Worm (Caenorhabditis elegans): ENCODE measurements around the gene M02D8.6.

M02D8.6 gene

DNA sequence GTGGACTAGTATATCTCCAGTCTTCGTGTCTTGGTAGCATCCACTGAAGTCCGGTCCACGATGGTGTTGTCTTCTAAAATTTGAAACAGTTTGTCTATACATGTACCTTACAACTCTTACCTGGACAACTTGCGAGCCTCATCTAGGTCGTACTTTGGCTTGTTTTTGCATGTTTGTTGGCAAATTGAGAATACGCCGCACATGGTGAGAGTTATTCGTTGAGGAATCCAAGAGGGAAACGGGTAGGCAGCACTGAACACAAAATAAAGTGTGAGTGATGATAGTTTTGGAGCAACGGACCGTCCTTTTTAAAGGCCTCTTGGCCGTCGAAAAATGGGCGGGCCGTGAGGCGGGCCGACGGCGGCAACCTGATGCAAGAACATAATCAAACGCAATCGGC lies 18.9 kb upstream of the M02D8.6 start, which contains the start of gene asns-2:
asns-2 (minus strand) TSS at position 282 of the 400 bp plus-strand sequence.
- TF ChIP-seq madf-9 (GFP tag; conservative IDR thresholded peaks at IDR 0.05) (no peak), lir-3 (tag; optimal IDR thresholded peaks at IDR 0.05) (no peak), F49E8.2 (tag; optimal IDR thresholded peaks at IDR 0.05; ENCODE audit: borderline replicate concordance) (no peak), daf-8 (GFP tag; IDR thresholded peaks at IDR 0.05) (no peak), pqm-1 (tag; optimal IDR thresholded peaks at IDR 0.05) (no peak), lim-7 (GFP tag; IDR thresholded peaks at IDR 0.05) (no peak), tag-97 (GFP tag; IDR thresholded peaks at IDR 0.05) (no peak), lin-38 (GFP tag; IDR thresholded peaks at IDR 0.05) (no peak), lin-15B (tag; optimal IDR thresholded peaks at IDR 0.05) (no peak), ama-1 (optimal IDR thresholded peaks at IDR 0.05) (peak; percentile 51), set-16 (GFP tag; IDR thresholded peaks at IDR 0.05) (peak; percentile 59), nhr-76 (tag; optimal IDR thresholded peaks at IDR 0.05) (no peak), mdl-1 (tag; optimal IDR thresholded peaks at IDR 0.05) (no peak), php-3 (GFP tag; IDR thresholded peaks at IDR 0.05) (peak; percentile 31; the same call in 1 of the 2 replicates)

DNA sequence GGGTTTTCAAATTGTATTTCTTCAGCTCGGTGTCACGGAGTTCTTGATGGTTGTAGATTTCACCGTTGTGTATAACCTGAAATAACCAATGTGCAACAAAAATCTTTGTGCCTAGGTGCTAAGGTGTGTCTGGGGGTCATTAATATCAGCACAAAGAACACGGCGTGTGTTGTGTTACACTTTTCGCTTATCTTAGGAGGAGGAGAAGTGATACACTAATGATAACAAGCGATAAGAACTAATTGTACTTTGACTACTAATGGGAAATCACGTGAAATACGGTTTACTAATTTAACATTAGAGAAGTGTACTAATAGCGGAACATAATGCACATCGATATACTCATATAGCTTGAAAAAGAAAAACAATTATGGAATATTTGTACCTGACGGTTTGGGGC lies 18.5 kb upstream of the M02D8.6 start:
- TF ChIP-seq egl-43 (GFP tag; IDR thresholded peaks at IDR 0.05), result no peak
- TF ChIP-seq mep-1 (tag; optimal IDR thresholded peaks at IDR 0.05), result peak; percentile 36
- TF ChIP-seq lin-1 (GFP tag; IDR thresholded peaks at IDR 0.05), result no peak
- TF ChIP-seq nhr-48 (tag; optimal IDR thresholded peaks at IDR 0.05), result peak; percentile 55
- TF ChIP-seq daf-16 (GFP tag; optimal IDR thresholded peaks at IDR 0.05), result no peak
- peak; percentile 73 for TF ChIP-seq daf-16 (tag; optimal IDR thresholded peaks at IDR 0.05)
- TF ChIP-seq lsy-2 (tag; optimal IDR thresholded peaks at IDR 0.05), result peak in 1 of 2 experiments; percentile 25
- TF ChIP-seq mxl-2 (GFP tag; conservative IDR thresholded peaks at IDR 0.05), result 0 out of 2 replicates have a peak, but pooled peaks have one; percentile 32
- TF ChIP-seq mdl-1 (tag; optimal IDR thresholded peaks at IDR 0.05), result peak in 1 of 2 experiments; percentile 71
- TF ChIP-seq mxl-3 (GFP tag; optimal IDR thresholded peaks at IDR 0.05), result peak; percentile 49
- TF ChIP-seq hlh-11 (tag; optimal IDR thresholded peaks at IDR 0.05), result peak; percentile 80
- no peak for TF ChIP-seq daf-12 (tag; optimal IDR thresholded peaks at IDR 0.05)
- TF ChIP-seq unc-62 (GFP tag; optimal IDR thresholded peaks at IDR 0.05 in 1 of 2), result peak in 1 of 2 experiments; percentile 76
- no peak for TF ChIP-seq unc-62 (tag; optimal IDR thresholded peaks at IDR 0.05)
- peak; percentile 24 for TF ChIP-seq nhr-6 (tag; optimal IDR thresholded peaks at IDR 0.05)
- no peak for TF ChIP-seq sdz-12 (GFP tag; optimal IDR thresholded peaks at IDR 0.05)
- no peak for TF ChIP-seq jun-1 (tag; optimal IDR thresholded peaks at IDR 0.05)
- no peak for TF ChIP-seq zag-1 (tag; optimal IDR thresholded peaks at IDR 0.05)
- no peak for TF ChIP-seq pha-4 (GFP tag; IDR thresholded peaks at IDR 0.05)
- TF ChIP-seq pha-4 (tag; optimal IDR thresholded peaks at IDR 0.05), result no peak
- peak; percentile 87 for TF ChIP-seq pqm-1 (tag; optimal IDR thresholded peaks at IDR 0.05)
- peak; percentile 28 for TF ChIP-seq nhr-77 (tag; optimal IDR thresholded peaks at IDR 0.05)
- TF ChIP-seq mes-2 (tag; optimal IDR thresholded peaks at IDR 0.05; ENCODE audit: poor library complexity, severe bottlenecking), result peak; percentile 22
- no peak for TF ChIP-seq daf-8 (GFP tag; IDR thresholded peaks at IDR 0.05)
- TF ChIP-seq spr-3 (GFP tag; optimal IDR thresholded peaks at IDR 0.05), result no peak
- no peak for TF ChIP-seq ceh-82 (tag; optimal IDR thresholded peaks at IDR 0.05)
- peak; percentile 64 for TF ChIP-seq hlh-30 (tag; optimal IDR thresholded peaks at IDR 0.05; ENCODE audit: insufficient read depth)
- TF ChIP-seq dmd-6 (GFP tag; IDR thresholded peaks at IDR 0.05), result peak; percentile 90
- TF ChIP-seq gei-8 (GFP tag; optimal IDR thresholded peaks at IDR 0.05), result peak; percentile 17
- peak; percentile 58 for TF ChIP-seq tra-1 (GFP tag; IDR thresholded peaks at IDR 0.05)
- TF ChIP-seq php-3 (GFP tag; IDR thresholded peaks at IDR 0.05), result peak; percentile 64; the same call in 1 of the 2 replicates
- peak; percentile 95 for TF ChIP-seq nhr-28 (tag; optimal IDR thresholded peaks at IDR 0.05)
- TF ChIP-seq nhr-102 (tag; optimal IDR thresholded peaks at IDR 0.05), result peak; percentile 37
- TF ChIP-seq nhr-10 (tag; optimal IDR thresholded peaks at IDR 0.05), result peak; percentile 49
- TF ChIP-seq dve-1 (tag; optimal IDR thresholded peaks at IDR 0.05; ENCODE audit: insufficient read depth), result peak; percentile 77
- no peak for TF ChIP-seq lin-15B (tag; optimal IDR thresholded peaks at IDR 0.05)
- no peak for TF ChIP-seq F44E2.7 (GFP tag; IDR thresholded peaks at IDR 0.05)
- TF ChIP-seq D1046.2 (GFP tag; IDR thresholded peaks at IDR 0.05), result no peak
- no peak for TF ChIP-seq cey-2 (tag; optimal IDR thresholded peaks at IDR 0.05; ENCODE audit: borderline replicate concordance, insufficient read depth)
- TF ChIP-seq ceh-44 (GFP tag; IDR thresholded peaks at IDR 0.05), result no peak
- TF ChIP-seq ztf-11 (tag; optimal IDR thresholded peaks at IDR 0.05), result no peak

Data from whole organism, L4 larva.